Worm (Caenorhabditis elegans) whole organism, young adult: ENCODE results near the gene C28G1.2.
A peak's percentile ranks its signal among the peaks of the same experiment; 100 is the strongest.

ENCODE experiments used
- B0261.1 ChIP-seq: sonication (generic microtip); optimal IDR thresholded peaks from 2 replicates; lab custom pipeline; 2016; ENCODE audit warnings: mild to moderate bottlenecking, missing genetic modification characterization, moderate library complexity, missing compliant biosample characterization
- C17E4.6 ChIP-seq: fragments of 200-800 bp; sonication (Bioruptor generic); IDR thresholded peaks from 2 replicates; pipeline ENCODE4 v1.3.6; 2022; ENCODE audit warnings: missing genetic modification reagents, missing genetic modification characterization, missing compliant biosample characterization
- F10E7.11 ChIP-seq: sonication (generic microtip); optimal IDR thresholded peaks from 2 replicates; lab custom pipeline; 2017; ENCODE audit warnings: mild to moderate bottlenecking, missing genetic modification characterization, moderate library complexity, missing compliant biosample characterization
- F23B12.7 ChIP-seq: sonication (generic microtip); optimal IDR thresholded peaks from 2 replicates; lab custom pipeline; 2017; ENCODE audit warnings: missing genetic modification characterization, mild to moderate bottlenecking, missing compliant biosample characterization, antibody characterized with exemption, moderate library complexity; ENCODE audit not compliant: insufficient read depth
- F39B2.1 ChIP-seq: fragments of 200-800 bp; sonication (Bioruptor generic); IDR thresholded peaks from 2 replicates; pipeline ENCODE4 v1.3.6; 2022; ENCODE audit warnings: missing genetic modification reagents, missing genetic modification characterization, missing compliant biosample characterization
- F52B5.7 ChIP-seq: sonication (generic microtip); optimal IDR thresholded peaks from 2 replicates; lab custom pipeline; 2016; ENCODE audit warnings: mild to moderate bottlenecking, missing genetic modification characterization, missing compliant biosample characterization
- F57C9.4 ChIP-seq: sonication (generic microtip); optimal IDR thresholded peaks from 2 replicates; lab custom pipeline; 2017; ENCODE audit warnings: mild to moderate bottlenecking, missing genetic modification characterization, missing compliant biosample characterization
- T07F8.4 ChIP-seq: sonication (generic microtip); optimal IDR thresholded peaks from 2 replicates; lab custom pipeline; 2016; ENCODE audit warnings: mild to moderate bottlenecking, missing genetic modification characterization, moderate library complexity, missing compliant biosample characterization
- Y56A3A.18 ChIP-seq: fragments of 200-800 bp; sonication (Bioruptor generic); IDR thresholded peaks from 2 replicates; pipeline ENCODE4 v1.3.6; 2022; ENCODE audit warnings: missing genetic modification reagents, missing genetic modification characterization, missing compliant biosample characterization
- Y79H2A.3 ChIP-seq: fragments of 200-800 bp; sonication (Bioruptor generic); conservative IDR thresholded peaks from 2 replicates; pipeline ENCODE4 v1.3.6; 2022; ENCODE audit warnings: missing genetic modification reagents, missing genetic modification characterization, missing compliant biosample characterization
- Y95B8A.8 ChIP-seq: fragments of 200-800 bp; sonication (Bioruptor generic); IDR thresholded peaks from 2 replicates; pipeline ENCODE4 v1.3.6; 2022; ENCODE audit warnings: missing genetic modification reagents, missing genetic modification characterization, missing compliant biosample characterization
- ama-1 ChIP-seq, 3 experiments: fragments of 150-350 bp in 1 of 3; sonication (generic microtip) in 2 of 3; optimal IDR thresholded peaks; 2 replicates each; lab custom pipeline; 2014 to 2018; ENCODE audit warnings: missing biosample characterization in 2 of 3, missing genetic modification characterization in 2 of 3, missing genetic modification reagents in 2 of 3
- aptf-2 ChIP-seq: fragments of 200-800 bp; sonication (Bioruptor generic); conservative IDR thresholded peaks from 2 replicates; pipeline ENCODE4 v1.3.6; 2022; ENCODE audit warnings: missing genetic modification reagents, missing genetic modification characterization, missing compliant biosample characterization
- atf-7 ChIP-seq: sonication (generic microtip); optimal IDR thresholded peaks from 2 replicates; lab custom pipeline; 2017; ENCODE audit warnings: mild to moderate bottlenecking, missing genetic modification characterization, missing compliant biosample characterization
- athp-1 ChIP-seq: sonication (generic microtip); optimal IDR thresholded peaks from 2 replicates; lab custom pipeline; 2017; ENCODE audit warnings: mild to moderate bottlenecking, missing genetic modification characterization, missing compliant biosample characterization
- attf-6 ChIP-seq: fragments of 200-800 bp; sonication (Bioruptor generic); IDR thresholded peaks from 2 replicates; pipeline ENCODE4 v1.3.6; 2022; ENCODE audit warnings: missing genetic modification reagents, missing genetic modification characterization, missing compliant biosample characterization
- cebp-2 ChIP-seq: fragments of 200-800 bp; sonication (Bioruptor generic); IDR thresholded peaks from 2 replicates; pipeline ENCODE4 v1.3.6; 2022; ENCODE audit warnings: missing genetic modification characterization, missing compliant biosample characterization
- ceh-27 ChIP-seq: fragments of 200-800 bp; sonication (Bioruptor generic); optimal IDR thresholded peaks from 2 replicates; lab custom pipeline; 2018; ENCODE audit warnings: mild to moderate bottlenecking, missing genetic modification characterization, moderate library complexity, missing compliant biosample characterization
- ceh-40 ChIP-seq: fragments of 200-800 bp; sonication (Bioruptor generic); IDR thresholded peaks from 2 replicates; pipeline ENCODE4 v1.3.6; 2022; ENCODE audit warnings: missing genetic modification characterization, missing compliant biosample characterization
- ceh-79 ChIP-seq: sonication (generic microtip); optimal IDR thresholded peaks from 2 replicates; lab custom pipeline; 2017; ENCODE audit warnings: mild to moderate bottlenecking, missing genetic modification characterization, missing compliant biosample characterization
- chd-7 ChIP-seq: sonication (generic microtip); optimal IDR thresholded peaks from 2 replicates; lab custom pipeline; 2016; ENCODE audit warnings: mild to moderate bottlenecking, missing genetic modification characterization, moderate library complexity, missing compliant biosample characterization
- dox-1 ChIP-seq: fragments of 200-800 bp; sonication (Bioruptor generic); IDR thresholded peaks from 2 replicates; pipeline ENCODE4 v1.3.6; 2022; ENCODE audit warnings: missing genetic modification reagents, missing genetic modification characterization, missing compliant biosample characterization
- egl-44 ChIP-seq: fragments of 200-800 bp; sonication (Bioruptor generic); IDR thresholded peaks from 2 replicates; pipeline ENCODE4 v1.3.6; 2022; ENCODE audit warnings: missing genetic modification reagents, missing genetic modification characterization, missing compliant biosample characterization
- fkh-3 ChIP-seq: sonication (generic microtip); optimal IDR thresholded peaks from 2 replicates; lab custom pipeline; 2016; ENCODE audit warnings: mild to moderate bottlenecking, missing genetic modification characterization, missing compliant biosample characterization
- him-1 ChIP-seq: sonication (generic microtip); optimal IDR thresholded peaks from 2 replicates; lab custom pipeline; 2016; ENCODE audit warnings: missing genotype, missing genetic modification reagents, missing genetic modification characterization, missing compliant biosample characterization
- hlh-12 ChIP-seq: sonication (generic microtip); optimal IDR thresholded peaks from 2 replicates; lab custom pipeline; 2016; ENCODE audit warnings: missing genetic modification characterization, missing compliant biosample characterization
- hmg-1.2 ChIP-seq: fragments of 200-800 bp; sonication (Bioruptor generic); IDR thresholded peaks from 2 replicates; pipeline ENCODE4 v1.3.6; 2022; ENCODE audit warnings: missing genetic modification reagents, missing genetic modification characterization, missing compliant biosample characterization
- hmg-20 ChIP-seq: fragments of 200-800 bp; sonication (Bioruptor generic); IDR thresholded peaks from 2 replicates; pipeline ENCODE4 v1.3.6; 2022; ENCODE audit warnings: missing genetic modification reagents, missing genetic modification characterization, missing compliant biosample characterization
- hrde-1 ChIP-seq: sonication (generic microtip); optimal IDR thresholded peaks from 2 replicates; lab custom pipeline; 2016; ENCODE audit warnings: missing genetic modification characterization, mild to moderate bottlenecking, missing compliant biosample characterization, moderate library complexity, missing genotype, missing genetic modification reagents, borderline replicate concordance
- hsf-1 ChIP-seq: fragments of 200-800 bp; sonication (Bioruptor generic); IDR thresholded peaks from 2 replicates; pipeline ENCODE4 v1.3.6; 2022; ENCODE audit warnings: missing genetic modification reagents, missing genetic modification characterization, missing compliant biosample characterization
- let-526 ChIP-seq: fragments of 200-800 bp; sonication (Bioruptor generic); IDR thresholded peaks from 2 replicates; pipeline ENCODE4 v1.3.6; 2022; ENCODE audit warnings: missing genetic modification reagents, missing genetic modification characterization, missing compliant biosample characterization
- lsy-27 ChIP-seq: sonication (generic microtip); optimal IDR thresholded peaks from 2 replicates; lab custom pipeline; 2017; ENCODE audit warnings: missing genetic modification characterization, mild to moderate bottlenecking, missing compliant biosample characterization, antibody characterized with exemption, missing genotype, borderline replicate concordance; ENCODE audit not compliant: insufficient read depth
- madf-10 ChIP-seq: sonication (generic microtip); optimal IDR thresholded peaks from 2 replicates; lab custom pipeline; 2016; ENCODE audit warnings: mild to moderate bottlenecking, missing genetic modification characterization, missing compliant biosample characterization
- madf-3 ChIP-seq: fragments of 200-800 bp; sonication (Bioruptor generic); IDR thresholded peaks from 2 replicates; pipeline ENCODE4 v1.3.6; 2022; ENCODE audit warnings: missing genetic modification reagents, missing genetic modification characterization, missing compliant biosample characterization
- mel-28 ChIP-seq: sonication (generic microtip); optimal IDR thresholded peaks from 2 replicates; lab custom pipeline; 2016; ENCODE audit warnings: borderline replicate concordance, mild to moderate bottlenecking, missing genetic modification characterization, missing compliant biosample characterization
- nhr-80 ChIP-seq: sonication (generic microtip); optimal IDR thresholded peaks from 2 replicates; lab custom pipeline; 2016; ENCODE audit warnings: missing genetic modification characterization, missing compliant biosample characterization
- nhr-90 ChIP-seq: sonication (generic microtip); optimal IDR thresholded peaks from 2 replicates; lab custom pipeline; 2016; ENCODE audit warnings: missing genotype, mild to moderate bottlenecking, missing genetic modification characterization, missing compliant biosample characterization
- pbrm-1 ChIP-seq: fragments of 200-800 bp; sonication (Bioruptor generic); IDR thresholded peaks from 2 replicates; pipeline ENCODE4 v1.3.6; 2022; ENCODE audit warnings: missing genetic modification reagents, missing genetic modification characterization, missing compliant biosample characterization
- snpc-1.3 ChIP-seq: sonication (generic microtip); optimal IDR thresholded peaks from 2 replicates; lab custom pipeline; 2017; ENCODE audit warnings: missing genetic modification characterization, mild to moderate bottlenecking, missing compliant biosample characterization, antibody characterized with exemption, moderate library complexity, missing genotype, missing genetic modification reagents; ENCODE audit not compliant: insufficient read depth
- snpc-4 ChIP-seq, 5 experiments: fragments of 150-350 bp in 1 of 5; sonication (generic microtip) in 4 of 5; optimal IDR thresholded peaks; 2 replicates each; lab custom pipeline; 2014 to 2018; ENCODE audit warnings: missing genetic modification characterization in 5 of 5, missing biosample characterization in 3 of 5, antibody characterized with exemption in 2 of 5, mild to moderate bottlenecking in 2 of 5, missing compliant biosample characterization in 2 of 5, missing genotype in 2 of 5, moderate library complexity in 2 of 5, missing genetic modification reagents in 1 of 5
- tbp1 ChIP-seq: fragments of 200-800 bp; sonication (Bioruptor generic); optimal IDR thresholded peaks from 2 replicates; lab custom pipeline; 2018; ENCODE audit warnings: mild to moderate bottlenecking, missing genetic modification characterization, missing compliant biosample characterization
- tbx-9 ChIP-seq: sonication (generic microtip); optimal IDR thresholded peaks from 2 replicates; lab custom pipeline; 2016; ENCODE audit warnings: borderline replicate concordance, missing genetic modification characterization, inconsistent platforms, missing compliant biosample characterization
- xnd-1 ChIP-seq: sonication (generic microtip); optimal IDR thresholded peaks from 2 replicates; lab custom pipeline; 2016; ENCODE audit warnings: missing genotype, missing genetic modification reagents, missing genetic modification characterization, missing compliant biosample characterization
- zim-3 ChIP-seq: sonication (generic microtip); optimal IDR thresholded peaks from 2 replicates; lab custom pipeline; 2017; ENCODE audit warnings: mild to moderate bottlenecking, missing genetic modification characterization, moderate library complexity, missing compliant biosample characterization
- ztf-18 ChIP-seq: sonication (generic microtip); optimal IDR thresholded peaks from 2 replicates; lab custom pipeline; 2016; ENCODE audit warnings: missing genotype, mild to moderate bottlenecking, missing genetic modification characterization, missing compliant biosample characterization
- ztf-28 ChIP-seq: fragments of 200-800 bp; sonication (Bioruptor generic); IDR thresholded peaks from 2 replicates; pipeline ENCODE4 v1.3.6; 2022; ENCODE audit warnings: missing genetic modification reagents, missing genetic modification characterization, missing compliant biosample characterization
- ztf-6 ChIP-seq: fragments of 200-800 bp; sonication (Bioruptor generic); IDR thresholded peaks from 2 replicates; pipeline ENCODE4 v1.3.6; 2022; ENCODE audit warnings: missing genetic modification reagents, missing genetic modification characterization, missing compliant biosample characterization

C28G1.2 gene

ce11 chrX:8817929-8818328 is 17.9 kb upstream of the C28G1.2 start (continued):
- TF ChIP-seq Y95B8A.8 (GFP tag; lab: Robert Waterston, UW), result no peak
- TF ChIP-seq hrde-1 (tag; lab: Kevin White, UChicago), result no peak
- no peak for TF ChIP-seq ceh-79 (tag; lab: Kevin White, UChicago)
- 0 out of 2 replicates have a peak, but pooled peaks have one; percentile 17 for TF ChIP-seq madf-3 (GFP tag; lab: Robert Waterston, UW)
- TF ChIP-seq tbp1 (GFP tag; lab: Kevin White, UChicago), result peak; percentile 81
- peak; percentile 3 for TF ChIP-seq chd-7 (tag; lab: Kevin White, UChicago)
- no peak for TF ChIP-seq athp-1
- no peak for TF ChIP-seq F39B2.1 (GFP tag; lab: Robert Waterston, UW)
- peak; percentile 13 for TF ChIP-seq snpc-1.3 (tag; lab: Kevin White, UChicago)
- no peak for TF ChIP-seq hlh-12 (tag; lab: Kevin White, UChicago)
- TF ChIP-seq ama-1 (optimal IDR thresholded peaks at IDR 0.05; lab: Kevin White, UChicago), result no peak
- TF ChIP-seq ama-1 (GFP tag; optimal IDR thresholded peaks at IDR 0.05; lab: Kevin White, UChicago), result no peak
- TF ChIP-seq ztf-18, result no peak
- TF ChIP-seq F10E7.11, result no peak
- TF ChIP-seq xnd-1, result no peak
- no peak for TF ChIP-seq ztf-28 (GFP tag; lab: Robert Waterston, UW)
- no peak for TF ChIP-seq mel-28 (tag; lab: Kevin White, UChicago)
- no peak for TF ChIP-seq let-526 (GFP tag; lab: Robert Waterston, UW)
- TF ChIP-seq cebp-2 (GFP tag; lab: Robert Waterston, UW), result 0 out of 2 replicates have a peak, but pooled peaks have one; percentile 50
- TF ChIP-seq pbrm-1 (GFP tag; lab: Robert Waterston, UW), result peak; percentile 32; the same call in 1 of the 2 replicates
- peak; percentile 27 for TF ChIP-seq snpc-4 (GFP tag; optimal IDR thresholded peaks at IDR 0.05; lab: Kevin White, UChicago)
- no peak for TF ChIP-seq snpc-4 (tag; optimal IDR thresholded peaks at IDR 0.05; lab: Kevin White, UChicago)
- peak; percentile 63 for TF ChIP-seq B0261.1 (tag; lab: Kevin White, UChicago)
- no peak for TF ChIP-seq lsy-27 (tag; lab: Kevin White, UChicago)
- TF ChIP-seq ceh-27 (GFP tag; lab: Kevin White, UChicago), result no peak
- no peak for TF ChIP-seq zim-3 (tag; lab: Kevin White, UChicago)
- TF ChIP-seq Y79H2A.3 (GFP tag; lab: Robert Waterston, UW), result no peak
- TF ChIP-seq attf-6 (GFP tag; lab: Robert Waterston, UW), result no peak
- no peak for TF ChIP-seq hmg-20 (GFP tag; lab: Robert Waterston, UW)
- TF ChIP-seq atf-7 (tag; lab: Kevin White, UChicago), result no peak
- peak; percentile 43; the same call in 1 of the 2 replicates for TF ChIP-seq hmg-1.2 (GFP tag; lab: Robert Waterston, UW)
- no peak for TF ChIP-seq F52B5.7 (tag; lab: Kevin White, UChicago)
- no peak for TF ChIP-seq ztf-6 (GFP tag; lab: Robert Waterston, UW)
- TF ChIP-seq C17E4.6 (GFP tag; lab: Robert Waterston, UW), result no peak
- TF ChIP-seq fkh-3 (tag; lab: Kevin White, UChicago), result no peak
- peak; percentile 36 for TF ChIP-seq nhr-80 (tag; lab: Kevin White, UChicago)
- TF ChIP-seq him-1 (tag; lab: Kevin White, UChicago), result no peak
- TF ChIP-seq Y56A3A.18, result 0 out of 2 replicates have a peak, but pooled peaks have one; percentile 20
- no peak for TF ChIP-seq aptf-2 (GFP tag; lab: Robert Waterston, UW)
- TF ChIP-seq hsf-1 (GFP tag; lab: Robert Waterston, UW), result 0 out of 2 replicates have a peak, but pooled peaks have one; percentile 10
- TF ChIP-seq dox-1 (GFP tag; lab: Robert Waterston, UW), result no peak; the same call in 1 of the 2 replicates
- TF ChIP-seq madf-10, result no peak
- TF ChIP-seq T07F8.4, result peak; percentile 4
- TF ChIP-seq nhr-90 (tag; lab: Kevin White, UChicago), result peak; percentile 22
- TF ChIP-seq egl-44, result peak; percentile 76; the same call in 1 of the 2 replicates
- TF ChIP-seq F23B12.7 (tag; lab: Kevin White, UChicago), result no peak
- TF ChIP-seq F57C9.4 (tag; lab: Kevin White, UChicago), result no peak
- TF ChIP-seq ceh-40 (GFP tag; lab: Robert Waterston, UW), result 0 out of 2 replicates have a peak, but pooled peaks have one; percentile 51
- TF ChIP-seq tbx-9, result no peak
